Fruit fly (Drosophila melanogaster): Measurements from ENCODE around the gene CG42681.
"Not testable (repeated sequence)": the region's sequence is repeated elsewhere in the genome, so short reads cannot be mapped to it uniquely, and the experiment has no call there.

DNA sequence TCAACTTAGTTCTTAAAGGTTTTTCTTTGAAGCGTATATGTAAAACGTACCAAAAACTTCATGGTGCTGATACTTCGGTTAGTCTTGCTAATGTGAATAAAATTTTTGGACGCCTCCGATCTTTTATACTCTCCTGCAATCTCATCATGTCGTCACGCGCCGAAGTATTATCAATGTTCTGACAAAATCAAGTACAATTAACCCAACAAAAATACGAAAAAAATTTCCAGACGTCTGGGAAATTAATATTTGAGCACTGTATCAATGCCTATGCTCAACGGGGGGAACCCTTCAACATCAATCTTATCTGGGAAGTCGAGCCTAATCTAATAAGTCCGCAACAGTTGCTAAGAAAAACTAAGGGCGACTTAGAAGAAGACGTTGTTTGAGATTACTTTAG lies 2.5 kb upstream of the CG42681 start, which contains the start of gene CG42586:
- not testable (repeated sequence) for TF ChIP-seq CTCF, CG8478 (optimal IDR thresholded peaks at IDR 0.05)

Measured in S2 (cell line).